Worm (Caenorhabditis elegans) whole organism, L2 larva: Measurements from ENCODE around the gene fbxa-176.

Source experiments
- Y55F3AM.14 ChIP-seq: fragments of 200-800 bp; sonication (Bioruptor generic); optimal IDR thresholded peaks from 2 replicates; lab custom pipeline; 2018; ENCODE audit warnings: mild to moderate bottlenecking, missing genetic modification characterization, missing compliant biosample characterization
- skn-1 ChIP-seq: sonication (generic microtip); optimal IDR thresholded peaks from 2 replicates; lab custom pipeline; 2017; ENCODE audit warnings: missing biosample characterization, missing genetic modification characterization

ce11 chrV:17531410-17531809 lies 18.1 kb upstream of the fbxa-176 start, which contains the start of gene C18D4.4:
- no peak for TF ChIP-seq skn-1
- no peak for TF ChIP-seq Y55F3AM.14 (GFP tag; lab: Kevin White, UChicago)
